Worm (Caenorhabditis elegans) whole organism, mixed stage, embryonic: ENCODE results near the gene C44B7.5.
A peak's percentile ranks its signal among the peaks of the same experiment; 100 is the strongest.

Experiments used
- M03D4.4 ChIP-seq: sonication (generic microtip); optimal IDR thresholded peaks from 2 replicates; lab custom pipeline; 2017; ENCODE audit warnings: mild to moderate bottlenecking, missing genetic modification characterization, missing compliant biosample characterization
- ceh-39 ChIP-seq: fragments of 150-350 bp; optimal IDR thresholded peaks from 2 replicates; lab custom pipeline; 2014; ENCODE audit warnings: missing biosample characterization, missing genetic modification characterization
- ceh-43 ChIP-seq: fragments of 200-800 bp; sonication (Bioruptor generic); optimal IDR thresholded peaks from 2 replicates; lab custom pipeline; 2018; ENCODE audit warnings: mild to moderate bottlenecking, missing genetic modification characterization, moderate library complexity, missing compliant biosample characterization
- ces-1 ChIP-seq: fragments of 150-350 bp; optimal IDR thresholded peaks from 2 replicates; lab custom pipeline; 2014; ENCODE audit warnings: missing biosample characterization, missing genetic modification reagents, missing genetic modification characterization
- cnd-1 ChIP-seq: fragments of 200-800 bp; sonication (Bioruptor generic); optimal IDR thresholded peaks from 2 replicates; lab custom pipeline; 2018; ENCODE audit warnings: mild to moderate bottlenecking, missing genetic modification characterization, missing compliant biosample characterization
- drap-1 ChIP-seq: fragments of 200-800 bp; sonication (Bioruptor generic); optimal IDR thresholded peaks from 3 replicates; lab custom pipeline; 2018; ENCODE audit warnings: mild to moderate bottlenecking, missing genetic modification characterization, missing compliant biosample characterization
- elt-3 ChIP-seq: fragments of 150-350 bp; optimal IDR thresholded peaks from 2 replicates; lab custom pipeline; 2014; ENCODE audit warnings: missing biosample characterization, missing genetic modification characterization
- flh-1 ChIP-seq: fragments of 200-800 bp; sonication (Bioruptor generic); optimal IDR thresholded peaks from 2 replicates; lab custom pipeline; 2018; ENCODE audit warnings: mild to moderate bottlenecking, missing genetic modification characterization, moderate library complexity, missing compliant biosample characterization
- ham-2 ChIP-seq: fragments of 200-800 bp; sonication (Bioruptor generic); optimal IDR thresholded peaks from 2 replicates; lab custom pipeline; 2018; ENCODE audit warnings: mild to moderate bottlenecking, missing genetic modification characterization, missing compliant biosample characterization
- hlh-1 ChIP-seq: fragments of 150-350 bp; optimal IDR thresholded peaks from 2 replicates; lab custom pipeline; 2014; ENCODE audit warnings: missing biosample characterization, missing genetic modification reagents, missing genetic modification characterization
- lin-13 ChIP-seq: fragments of 150-350 bp; optimal IDR thresholded peaks from 2 replicates; lab custom pipeline; 2014; ENCODE audit warnings: missing biosample characterization, missing genetic modification characterization
- lin-32 ChIP-seq: fragments of 200-800 bp; sonication (Bioruptor generic); optimal IDR thresholded peaks from 2 replicates; lab custom pipeline; 2018; ENCODE audit warnings: mild to moderate bottlenecking, missing genetic modification characterization, missing compliant biosample characterization
- lsy-2 ChIP-seq: fragments of 150-350 bp; optimal IDR thresholded peaks from 2 replicates; lab custom pipeline; 2014; ENCODE audit warnings: missing biosample characterization, missing genetic modification characterization
- mab-5 ChIP-seq: fragments of 150-350 bp; optimal IDR thresholded peaks from 2 replicates; lab custom pipeline; 2014; ENCODE audit warnings: missing biosample characterization, missing genetic modification characterization
- mep-1 ChIP-seq: fragments of 150-350 bp; optimal IDR thresholded peaks from 2 replicates; lab custom pipeline; 2017; ENCODE audit warnings: missing biosample characterization, missing genetic modification reagents, missing genetic modification characterization, inconsistent platforms
- mls-2 ChIP-seq: sonication (generic microtip); optimal IDR thresholded peaks from 2 replicates; lab custom pipeline; 2016; ENCODE audit warnings: mild to moderate bottlenecking, missing genetic modification characterization, moderate library complexity, missing compliant biosample characterization
- nhr-12 ChIP-seq: fragments of 150-350 bp; optimal IDR thresholded peaks from 2 replicates; lab custom pipeline; 2014; ENCODE audit warnings: missing biosample characterization, missing genetic modification characterization
- nhr-2 ChIP-seq: fragments of 150-350 bp; optimal IDR thresholded peaks from 2 replicates; lab custom pipeline; 2014; ENCODE audit warnings: missing biosample characterization, missing genetic modification characterization
- nhr-237 ChIP-seq: fragments of 150-350 bp; optimal IDR thresholded peaks from 2 replicates; lab custom pipeline; 2014; ENCODE audit warnings: missing biosample characterization, missing genetic modification characterization
- nhr-76 ChIP-seq: sonication (generic microtip); optimal IDR thresholded peaks from 2 replicates; lab custom pipeline; 2017; ENCODE audit warnings: missing biosample characterization, missing genetic modification characterization
- pha-4 ChIP-seq: fragments of 150-350 bp; optimal IDR thresholded peaks from 2 replicates; lab custom pipeline; 2018; ENCODE audit warnings: missing biosample characterization, missing genetic modification reagents, missing genetic modification characterization
- sem-2 ChIP-seq: fragments of 200-800 bp; sonication (Bioruptor generic); optimal IDR thresholded peaks from 2 replicates; lab custom pipeline; 2018; ENCODE audit warnings: mild to moderate bottlenecking, missing genetic modification characterization, missing compliant biosample characterization
- snpc-4 ChIP-seq: fragments of 150-350 bp; optimal IDR thresholded peaks from 2 replicates; lab custom pipeline; 2014; ENCODE audit warnings: missing biosample characterization, missing genetic modification characterization
- tbx-8 ChIP-seq: fragments of 200-800 bp; sonication (Bioruptor generic); optimal IDR thresholded peaks from 2 replicates; lab custom pipeline; 2018; ENCODE audit warnings: mild to moderate bottlenecking, missing genetic modification characterization, moderate library complexity, missing compliant biosample characterization
- unc-120 ChIP-seq: sonication (generic microtip); optimal IDR thresholded peaks from 2 replicates; lab custom pipeline; 2017; ENCODE audit warnings: missing genetic modification characterization, missing compliant biosample characterization; ENCODE audit not compliant: poor library complexity, severe bottlenecking
- unc-39 ChIP-seq: fragments of 150-350 bp; optimal IDR thresholded peaks from 2 replicates; lab custom pipeline; 2014; ENCODE audit warnings: missing biosample characterization, missing genetic modification characterization
- unc-62 ChIP-seq: fragments of 150-350 bp; optimal IDR thresholded peaks from 2 replicates; lab custom pipeline; 2014; ENCODE audit warnings: missing biosample characterization, missing genetic modification reagents, missing genetic modification characterization
- zip-8 ChIP-seq: fragments of 150-350 bp; optimal IDR thresholded peaks from 2 replicates; lab custom pipeline; 2014; ENCODE audit warnings: missing biosample characterization, missing genetic modification characterization
- ztf-11 ChIP-seq: fragments of 150-350 bp; optimal IDR thresholded peaks from 2 replicates; lab custom pipeline; 2014; ENCODE audit warnings: missing biosample characterization, missing genetic modification characterization

Gene C44B7.5

DNA sequence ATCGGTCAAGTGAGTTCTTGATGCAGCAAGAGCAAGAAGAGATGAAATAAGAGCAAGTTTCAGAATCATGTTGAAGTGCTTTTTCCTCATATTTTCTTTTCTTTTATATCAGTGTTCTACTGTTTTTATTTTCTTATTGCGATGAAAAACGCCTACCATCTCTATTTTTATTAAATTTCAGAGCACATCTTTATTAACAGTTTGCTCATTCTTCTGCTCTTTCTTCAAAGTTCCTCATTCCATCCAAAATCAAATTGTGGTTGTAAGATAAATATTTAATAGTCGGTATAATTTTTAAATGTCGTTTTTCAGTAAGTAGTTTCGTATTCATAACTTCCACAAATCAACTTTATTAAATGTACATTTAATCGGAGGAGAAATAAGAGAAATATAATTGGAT is at the start of gene C44B7.5:
C44B7.5 (minus strand) TSS at position 101 of the 400 bp plus-strand sequence.
- no peak for TF ChIP-seq lin-32 (GFP tag; lab: Kevin White, UChicago)
- no peak for TF ChIP-seq pha-4 (tag; lab: Kevin White, UChicago)
- no peak for TF ChIP-seq unc-39 (tag; lab: Kevin White, UChicago)
- TF ChIP-seq nhr-12 (tag; lab: Kevin White, UChicago), result no peak
- TF ChIP-seq elt-3 (tag; lab: Kevin White, UChicago), result no peak
- no peak for TF ChIP-seq ceh-43
- TF ChIP-seq flh-1, result no peak
- no peak for TF ChIP-seq ztf-11
- no peak for TF ChIP-seq drap-1 (GFP tag; lab: Kevin White, UChicago)
- TF ChIP-seq nhr-2, result no peak

DNA sequence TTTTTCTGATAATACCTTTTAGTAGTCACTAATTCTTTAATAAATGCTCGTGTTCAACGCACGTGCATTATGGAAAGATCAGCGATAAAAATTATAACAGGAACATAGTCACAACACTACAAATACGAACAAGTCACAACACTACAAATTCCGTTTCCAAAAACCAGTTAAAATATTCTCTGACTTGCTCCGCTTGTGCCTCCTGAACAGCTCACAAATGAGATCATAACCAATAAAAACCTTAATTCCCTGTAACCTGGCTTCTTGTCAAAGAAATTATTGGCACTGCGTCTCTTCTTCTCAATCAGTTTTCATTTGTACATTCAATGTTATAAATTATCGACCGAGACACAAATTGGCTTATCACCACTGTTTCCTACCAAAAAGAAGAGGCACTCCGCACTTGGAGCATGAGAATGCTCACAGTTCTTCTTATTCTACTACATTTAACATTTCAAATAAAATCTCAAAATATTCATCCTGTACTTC is 47.0 kb upstream of the C44B7.5 start, which contains the start of gene B0252.1:
B0252.1 (plus strand) TSS at position 318 of the 489 bp plus-strand sequence.
- TF ChIP-seq sem-2, result no peak
- no peak for TF ChIP-seq cnd-1 (tag; lab: Kevin White, UChicago)
- TF ChIP-seq snpc-4 (tag; lab: Kevin White, UChicago), result no peak
- no peak for TF ChIP-seq ham-2 (GFP tag; lab: Kevin White, UChicago)
- TF ChIP-seq nhr-237 (tag; lab: Kevin White, UChicago), result no peak
- TF ChIP-seq lsy-2 (tag; lab: Kevin White, UChicago), result no peak
- no peak for TF ChIP-seq lin-13
- TF ChIP-seq ztf-11, result no peak
- TF ChIP-seq tbx-8 (GFP tag; lab: Kevin White, UChicago), result no peak
- TF ChIP-seq flh-1, result no peak
- no peak for TF ChIP-seq unc-39 (tag; lab: Kevin White, UChicago)

ce11 chrII:6918862-6919261 is 46.5 kb upstream of the C44B7.5 start, which contains the start of gene B0252.5:
TSS of gene B0252.5 (minus strand) at chrII:6918878.
- no peak for TF ChIP-seq flh-1
- no peak for TF ChIP-seq mab-5 (tag; lab: Kevin White, UChicago)
- no peak for TF ChIP-seq pha-4 (tag; lab: Kevin White, UChicago)
- no peak for TF ChIP-seq zip-8 (tag; lab: Kevin White, UChicago)
- no peak for TF ChIP-seq hlh-1
- no peak for TF ChIP-seq mls-2 (tag; lab: Kevin White, UChicago)
- TF ChIP-seq ham-2 (GFP tag; lab: Kevin White, UChicago), result no peak
- no peak for TF ChIP-seq nhr-237 (tag; lab: Kevin White, UChicago)
- TF ChIP-seq, all 35 proteins: peak for 0

DNA sequence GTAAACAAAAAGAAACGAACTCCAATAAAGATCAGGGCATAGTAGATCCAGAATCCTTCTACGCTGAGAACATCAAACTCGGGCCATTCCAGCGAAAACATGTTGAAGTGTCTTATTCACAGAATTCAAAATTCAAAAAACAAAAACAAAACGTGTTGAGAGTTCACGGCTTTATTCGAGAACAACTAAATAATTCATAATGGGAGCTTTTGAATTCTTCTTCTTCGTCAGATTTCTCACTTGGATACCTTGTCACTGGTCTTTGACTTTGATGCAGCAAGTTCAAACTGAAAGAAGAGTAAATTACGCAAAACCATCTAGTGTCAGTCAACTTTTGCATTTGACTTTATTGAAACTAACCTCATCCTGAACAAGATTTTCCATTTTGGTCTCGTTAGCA is 45.3 kb upstream of the C44B7.5 start, which contains the start of gene B0252.11:
B0252.11 (minus strand) TSS at position 101 of the 400 bp plus-strand sequence.
- TF ChIP-seq mab-5 (tag; lab: Kevin White, UChicago), result no peak
- no peak for TF ChIP-seq zip-8 (tag; lab: Kevin White, UChicago)
- no peak for TF ChIP-seq mls-2 (tag; lab: Kevin White, UChicago)
- TF ChIP-seq drap-1 (GFP tag; lab: Kevin White, UChicago), result no peak
- TF ChIP-seq nhr-76 (tag; lab: Kevin White, UChicago), result no peak
- no peak for TF ChIP-seq snpc-4 (tag; lab: Kevin White, UChicago)
- no peak for TF ChIP-seq nhr-2
- no peak for TF ChIP-seq M03D4.4 (tag; lab: Kevin White, UChicago)
- no peak for TF ChIP-seq unc-120 (tag; lab: Kevin White, UChicago)
- TF ChIP-seq cnd-1 (tag; lab: Kevin White, UChicago), result no peak

- TF ChIP-seq ces-1 (peak; percentile 13), ham-2 (GFP tag; lab: Kevin White, UChicago) (no peak)
Observed at ce11 chrII:6915875-6916274, 43.5 kb upstream of the C44B7.5 start, which contains the start of gene B0252.8. TSS of gene B0252.8 (plus strand) at chrII:6916166.

DNA sequence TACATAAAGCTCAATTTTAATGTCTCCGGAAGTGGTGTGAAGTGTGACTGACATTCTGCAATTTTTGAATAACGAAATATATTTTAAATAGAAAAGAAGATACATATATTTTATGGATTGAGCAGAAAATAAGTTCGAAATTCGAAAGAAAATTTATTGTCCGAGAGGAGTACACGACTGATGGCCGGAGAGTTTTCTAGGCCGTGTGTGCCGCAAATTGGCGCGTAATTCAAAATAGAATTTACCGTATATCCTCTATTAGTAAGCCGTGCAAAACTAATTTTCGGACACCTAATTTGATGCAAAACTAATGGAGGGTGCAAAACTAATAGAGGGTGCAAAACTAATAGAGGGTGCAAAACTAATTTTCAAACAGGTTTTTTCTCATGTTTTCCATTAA is 40.9 kb upstream of the C44B7.5 start, which contains the start of gene cyn-10:
cyn-10 (minus strand) TSS at position 57 of the 400 bp plus-strand sequence.
- no peak for TF ChIP-seq ceh-39
- TF ChIP-seq cnd-1 (tag; lab: Kevin White, UChicago), result peak; percentile 62
- no peak for TF ChIP-seq unc-62 (GFP tag; lab: Kevin White, UChicago)
- no peak for TF ChIP-seq mab-5 (tag; lab: Kevin White, UChicago)
- TF ChIP-seq ces-1, result peak; percentile 37
- TF ChIP-seq ceh-43, result no peak
- peak; percentile 30 for TF ChIP-seq lin-32 (GFP tag; lab: Kevin White, UChicago)
- TF ChIP-seq elt-3 (tag; lab: Kevin White, UChicago), result no peak
- peak; percentile 13 for TF ChIP-seq mep-1
- TF ChIP-seq pha-4 (tag; lab: Kevin White, UChicago), result no peak
- no peak for TF ChIP-seq lin-13
